Worm (Caenorhabditis elegans) whole organism, young adult: ENCODE results near the gene cdr-7.

ENCODE experiments used
- F39B2.1 ChIP-seq: fragments of 200-800 bp; sonication (Bioruptor generic); IDR thresholded peaks from 2 replicates; pipeline ENCODE4 v1.3.6; 2022; ENCODE audit warnings: missing genetic modification reagents, missing genetic modification characterization, missing compliant biosample characterization
- Y53G8AR.9 ChIP-seq: fragments of 200-800 bp; sonication (Bioruptor generic); conservative IDR thresholded peaks from 2 replicates; pipeline ENCODE4 v1.3.6; 2022; ENCODE audit warnings: missing genetic modification reagents, missing genetic modification characterization, missing compliant biosample characterization
- aptf-2 ChIP-seq: fragments of 200-800 bp; sonication (Bioruptor generic); conservative IDR thresholded peaks from 2 replicates; pipeline ENCODE4 v1.3.6; 2022; ENCODE audit warnings: missing genetic modification reagents, missing genetic modification characterization, missing compliant biosample characterization
- ccch-3 ChIP-seq: fragments of 200-800 bp; sonication (Bioruptor generic); optimal IDR thresholded peaks from 2 replicates; lab custom pipeline; 2018; ENCODE audit warnings: mild to moderate bottlenecking, missing genetic modification characterization, missing compliant biosample characterization
- cebp-2 ChIP-seq: fragments of 200-800 bp; sonication (Bioruptor generic); IDR thresholded peaks from 2 replicates; pipeline ENCODE4 v1.3.6; 2022; ENCODE audit warnings: missing genetic modification characterization, missing compliant biosample characterization
- ets-4 ChIP-seq: fragments of 200-800 bp; sonication (Bioruptor generic); optimal IDR thresholded peaks from 2 replicates; lab custom pipeline; 2018; ENCODE audit warnings: mild to moderate bottlenecking, missing genetic modification characterization, missing compliant biosample characterization
- mel-28 ChIP-seq: sonication (generic microtip); optimal IDR thresholded peaks from 2 replicates; lab custom pipeline; 2016; ENCODE audit warnings: borderline replicate concordance, mild to moderate bottlenecking, missing genetic modification characterization, missing compliant biosample characterization
- nfya-1 ChIP-seq: sonication (generic microtip); optimal IDR thresholded peaks from 2 replicates; lab custom pipeline; 2017; ENCODE audit warnings: antibody characterized with exemption, missing compliant biosample characterization, missing genetic modification characterization, borderline replicate concordance; ENCODE audit not compliant: insufficient read depth
- nhr-120 ChIP-seq: fragments of 200-800 bp; sonication (Bioruptor generic); IDR thresholded peaks from 2 replicates; pipeline ENCODE4 v1.3.6; 2022; ENCODE audit warnings: missing genetic modification characterization, missing compliant biosample characterization
- nhr-90 ChIP-seq: sonication (generic microtip); optimal IDR thresholded peaks from 2 replicates; lab custom pipeline; 2016; ENCODE audit warnings: missing genotype, mild to moderate bottlenecking, missing genetic modification characterization, missing compliant biosample characterization
- pha-4 ChIP-seq: fragments of 150-350 bp; sonication (generic microtip); optimal IDR thresholded peaks from 2 replicates; lab custom pipeline; 2014; ENCODE audit warnings: missing biosample characterization, missing genetic modification reagents, missing genetic modification characterization

- TF ChIP-seq mel-28 (tag; lab: Kevin White, UChicago) (no peak), cebp-2 (GFP tag; lab: Robert Waterston, UW) (no peak), ets-4 (GFP tag; lab: Kevin White, UChicago) (no peak), nfya-1 (tag; lab: Kevin White, UChicago) (no peak), F39B2.1 (GFP tag; lab: Robert Waterston, UW) (no peak), Y53G8AR.9 (no peak), pha-4 (tag; lab: Kevin White, UChicago) (no peak), nhr-90 (no peak), ccch-3 (GFP tag; lab: Kevin White, UChicago) (no peak), nhr-120 (no peak), aptf-2 (no peak)
Measured at ce11 chrV:12401383-12401782, 10.5 kb downstream of the cdr-7 start, which contains the start of gene K01D12.7.
